Worm (Caenorhabditis elegans): Measurements from ENCODE around the gene C03C10.5.

Gene C03C10.5

ce11 chrIII:4092020-4092419, at the start of gene C03C10.5:
C03C10.5 (minus strand) TSS chrIII:4092120.
- no peak for TF ChIP-seq nhr-237 (tag; optimal IDR thresholded peaks at IDR 0.05)
- no peak for TF ChIP-seq nhr-28 (tag; optimal IDR thresholded peaks at IDR 0.05)
- no peak for TF ChIP-seq nhr-67 (tag; optimal IDR thresholded peaks at IDR 0.05)
- TF ChIP-seq daf-12 (tag; optimal IDR thresholded peaks at IDR 0.05), result no peak
- no peak for TF ChIP-seq ceh-9 (tag; optimal IDR thresholded peaks at IDR 0.05)
- TF ChIP-seq ceh-16 (tag; optimal IDR thresholded peaks at IDR 0.05), result no peak

ce11 chrIII:4137180-4137579, 45.3 kb upstream of the C03C10.5 start:
- TF ChIP-seq lin-39 (tag; optimal IDR thresholded peaks at IDR 0.05) (peak; percentile 46), pqm-1 (tag; optimal IDR thresholded peaks at IDR 0.05) (no peak)

- TF ChIP-seq unc-39 (tag; optimal IDR thresholded peaks at IDR 0.05) (no peak), ztf-11 (tag; optimal IDR thresholded peaks at IDR 0.05) (no peak), elt-1 (tag; optimal IDR thresholded peaks at IDR 0.05) (no peak), nhr-23 (tag; optimal IDR thresholded peaks at IDR 0.05) (no peak), mml-1 (tag; optimal IDR thresholded peaks at IDR 0.05) (no peak), eor-1 (tag; optimal IDR thresholded peaks at IDR 0.05) (no peak), zag-1 (tag; optimal IDR thresholded peaks at IDR 0.05) (no peak), R02D3.7 (tag; optimal IDR thresholded peaks at IDR 0.05) (no peak), daf-12 (tag; optimal IDR thresholded peaks at IDR 0.05) (no peak), ceh-16 (tag; optimal IDR thresholded peaks at IDR 0.05) (no peak), lin-15B (tag; optimal IDR thresholded peaks at IDR 0.05) (no peak), unc-62 (GFP tag; optimal IDR thresholded peaks at IDR 0.05) (no peak), ceh-9 (tag; optimal IDR thresholded peaks at IDR 0.05) (no peak), jun-1 (tag; optimal IDR thresholded peaks at IDR 0.05) (no peak), nhr-76 (tag; optimal IDR thresholded peaks at IDR 0.05) (no peak), ceh-28 (tag; optimal IDR thresholded peaks at IDR 0.05) (no peak), egl-27 (tag; optimal IDR thresholded peaks at IDR 0.05) (no peak), fkh-2 (tag; optimal IDR thresholded peaks at IDR 0.05) (no peak), sea-2 (GFP tag; optimal IDR thresholded peaks at IDR 0.05) (no peak), ceh-82 (tag; optimal IDR thresholded peaks at IDR 0.05) (no peak)
These were observed 42.1 kb upstream of the C03C10.5 start for ce11 chrIII:4134059-4134458.

- TF ChIP-seq nfya-1 (tag; optimal IDR thresholded peaks at IDR 0.05; ENCODE audit: insufficient read depth) (peak; percentile 95), fkh-10 (GFP tag; optimal IDR thresholded peaks at IDR 0.05) (peak; percentile 50), fos-1 (tag; optimal IDR thresholded peaks at IDR 0.05) (no peak), pha-4 (tag; optimal IDR thresholded peaks at IDR 0.05) (no peak), elt-3 (tag; optimal IDR thresholded peaks at IDR 0.05) (no peak), nhr-67 (tag; optimal IDR thresholded peaks at IDR 0.05) (no peak), unc-62 (GFP tag; optimal IDR thresholded peaks at IDR 0.05) (no peak), ama-1 (optimal IDR thresholded peaks at IDR 0.05) (no peak), eor-1 (tag; optimal IDR thresholded peaks at IDR 0.05) (no peak), mml-1 (tag; optimal IDR thresholded peaks at IDR 0.05) (no peak)
These were observed 40.1 kb upstream of the C03C10.5 start for ce11 chrIII:4131814-4132555.

- TF ChIP-seq snpc-4 (tag; optimal IDR thresholded peaks at IDR 0.05), result no peak
- peak; percentile 14 for TF ChIP-seq fkh-10 (GFP tag; optimal IDR thresholded peaks at IDR 0.05)
- TF ChIP-seq nhr-67 (tag; optimal IDR thresholded peaks at IDR 0.05), result no peak
These were observed 32.0 kb upstream of the C03C10.5 start for ce11 chrIII:4123900-4124299.

ce11 chrIII:4123277-4123676, 31.4 kb upstream of the C03C10.5 start:
- TF ChIP-seq eor-1 (tag; optimal IDR thresholded peaks at IDR 0.05) (no peak), ceh-28 (tag; optimal IDR thresholded peaks at IDR 0.05) (no peak), lin-39 (tag; optimal IDR thresholded peaks at IDR 0.05) (no peak), fkh-10 (GFP tag; optimal IDR thresholded peaks at IDR 0.05) (peak; percentile 3), mml-1 (tag; optimal IDR thresholded peaks at IDR 0.05) (no peak), lsy-12 (tag; optimal IDR thresholded peaks at IDR 0.05) (no peak)

Data from whole organism, L3 larva.